Worm (Caenorhabditis elegans) whole organism, L1 larva: ENCODE results near the gene ucr-2.1.

Experiments
- elt-3 ChIP-seq, 6 experiments: fragments of 150-350 bp in 1 of 6; sonication (generic microtip); optimal IDR thresholded peaks; 2 replicates each; lab custom pipeline; 2017 to 2018; ENCODE audit warnings: missing biosample characterization in 6 of 6, missing genetic modification characterization in 6 of 6, inconsistent platforms in 1 of 6
- lin-35 ChIP-seq, 2 experiments: fragments of 150-350 bp; optimal IDR thresholded peaks; 2 replicates each; lab custom pipeline; 2014; ENCODE audit warnings: missing biosample characterization in 2 of 2, missing genetic modification characterization in 2 of 2, missing genetic modification reagents in 2 of 2
- lir-3 ChIP-seq: sonication (generic microtip); optimal IDR thresholded peaks from 2 replicates; lab custom pipeline; 2016; ENCODE audit warnings: mild to moderate bottlenecking, missing genetic modification characterization, moderate library complexity, missing compliant biosample characterization; ENCODE audit not compliant: poor library complexity
- nhr-237 ChIP-seq: fragments of 150-350 bp; optimal IDR thresholded peaks from 2 replicates; lab custom pipeline; 2014; ENCODE audit warnings: missing biosample characterization, missing genetic modification characterization

DNA sequence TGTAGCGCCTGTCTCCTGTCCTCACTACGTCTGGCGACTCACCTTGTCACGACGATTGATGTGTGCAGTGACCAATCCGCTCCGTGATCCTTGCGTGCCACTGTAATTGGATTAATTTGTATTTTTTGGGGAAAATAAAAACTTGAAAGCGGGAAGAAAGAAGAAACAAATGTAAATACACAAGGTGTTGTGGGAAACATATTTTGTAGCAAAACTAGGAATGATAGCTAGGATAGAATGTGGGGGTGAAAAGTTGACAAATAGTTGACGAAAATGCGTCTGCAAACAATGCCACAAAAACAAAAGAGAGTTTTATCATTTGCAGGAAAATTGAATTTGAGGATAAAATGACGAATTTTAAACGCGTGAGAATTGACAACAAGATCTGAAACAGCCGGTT is 38.7 kb downstream of the ucr-2.1 start, which contains the start of gene B0198.3:
- TF ChIP-seq lin-35 (GFP tag; optimal IDR thresholded peaks at IDR 0.05; lab: Kevin White, UChicago) (no peak), lir-3 (tag; lab: Kevin White, UChicago) (no peak), elt-3 (tag; optimal IDR thresholded peaks at IDR 0.05; lab: Kevin White, UChicago) (no peak), nhr-237 (tag; lab: Kevin White, UChicago) (no peak)
